Fruit fly (Drosophila melanogaster) whole organism, embryonic: ENCODE measurements around the gene CG15375.
A peak's percentile ranks its signal among the peaks of the same experiment; 100 is the strongest.

Source experiments
- Abd-B ChIP-seq: fragments of 200-800 bp; sonication (Bioruptor generic); optimal IDR thresholded peaks from 2 replicates; lab custom pipeline; 2018; ENCODE audit warnings: missing biosample characterization, mild to moderate bottlenecking, missing genetic modification characterization, moderate library complexity
- Antp ChIP-seq: fragments of 200-800 bp; sonication (Bioruptor generic); optimal IDR thresholded peaks from 3 replicates; lab custom pipeline; 2016; ENCODE audit warnings: missing biosample characterization, missing genetic modification characterization
- Asciz ChIP-seq: fragments of 200-800 bp; sonication (Bioruptor generic); optimal IDR thresholded peaks from 2 replicates; lab custom pipeline; 2017; ENCODE audit warnings: missing biosample characterization, mild to moderate bottlenecking, missing genetic modification characterization, missing genetic modification reagents
- CG10979 ChIP-seq: fragments of 200-800 bp; sonication (Bioruptor generic); optimal IDR thresholded peaks from 2 replicates; lab custom pipeline; 2018; ENCODE audit warnings: missing biosample characterization, mild to moderate bottlenecking, missing genetic modification characterization, moderate library complexity
- CG11504 ChIP-seq: fragments of 200-800 bp; sonication (Bioruptor generic); optimal IDR thresholded peaks from 3 replicates; lab custom pipeline; 2019; ENCODE audit warnings: missing biosample characterization, mild to moderate bottlenecking, missing genetic modification characterization, moderate library complexity
- CG11695 ChIP-seq: fragments of 200-800 bp; sonication (Bioruptor generic); IDR thresholded peaks from 3 replicates; pipeline ENCODE4 v1.3.6; 2022; ENCODE audit warnings: missing biosample characterization, missing genetic modification characterization
- CG12219 ChIP-seq: fragments of 200-800 bp; sonication (Bioruptor generic); optimal IDR thresholded peaks from 3 replicates; lab custom pipeline; 2018; ENCODE audit warnings: missing biosample characterization, mild to moderate bottlenecking, missing genetic modification characterization
- CG13296 ChIP-seq: fragments of 200-800 bp; sonication (Bioruptor generic); optimal IDR thresholded peaks from 3 replicates; lab custom pipeline; 2018; ENCODE audit warnings: missing biosample characterization, mild to moderate bottlenecking, missing genetic modification characterization
- CG14710 ChIP-seq: fragments of 200-800 bp; sonication (Bioruptor generic); optimal IDR thresholded peaks from 3 replicates; lab custom pipeline; 2019; ENCODE audit warnings: missing biosample characterization, mild to moderate bottlenecking, missing genetic modification characterization, moderate library complexity
- CG15696 ChIP-seq: fragments of 200-800 bp; sonication (Bioruptor generic); optimal IDR thresholded peaks from 2 replicates; lab custom pipeline; 2019; ENCODE audit warnings: missing biosample characterization, mild to moderate bottlenecking, missing genetic modification characterization, moderate library complexity
- CG18262 ChIP-seq: fragments of 200-800 bp; optimal IDR thresholded peaks from 3 replicates; lab custom pipeline; 2019; ENCODE audit warnings: missing biosample characterization, mild to moderate bottlenecking, missing genetic modification characterization, moderate library complexity
- CG31224 ChIP-seq: fragments of 200-800 bp; sonication (Bioruptor generic); IDR thresholded peaks from 2 replicates; pipeline ENCODE4 v1.3.6; 2022; ENCODE audit warnings: missing biosample characterization, missing genetic modification characterization
- CG31441 ChIP-seq: fragments of 200-800 bp; sonication (Bioruptor generic); IDR thresholded peaks from 2 replicates; pipeline ENCODE4 v1.3.6; 2022; ENCODE audit warnings: missing biosample characterization, missing genetic modification characterization
- CG3838 ChIP-seq: fragments of 200-800 bp; sonication (Bioruptor generic); optimal IDR thresholded peaks from 3 replicates; lab custom pipeline; 2016; ENCODE audit warnings: missing biosample characterization, missing genetic modification characterization
- CG4360 ChIP-seq: fragments of 200-800 bp; sonication (Bioruptor generic); IDR thresholded peaks from 2 replicates; pipeline ENCODE4 v1.3.6; 2022; ENCODE audit warnings: missing biosample characterization, missing genetic modification characterization
- CG4707 ChIP-seq: fragments of 200-800 bp; sonication (Bioruptor generic); optimal IDR thresholded peaks from 2 replicates; lab custom pipeline; 2018; ENCODE audit warnings: missing biosample characterization, mild to moderate bottlenecking, missing genetic modification characterization, moderate library complexity
- CG6689 ChIP-seq: fragments of 200-800 bp; sonication (Bioruptor generic); IDR thresholded peaks from 2 replicates; pipeline ENCODE4 v1.3.6; 2022; ENCODE audit warnings: missing biosample characterization, missing genetic modification characterization
- CG7786 ChIP-seq: fragments of 200-800 bp; sonication (Bioruptor generic); optimal IDR thresholded peaks from 2 replicates; lab custom pipeline; 2016; ENCODE audit warnings: missing biosample characterization, missing genetic modification characterization
- CG8388 ChIP-seq: fragments of 200-800 bp; sonication (Bioruptor generic); optimal IDR thresholded peaks from 2 replicates; lab custom pipeline; 2019; ENCODE audit warnings: missing biosample characterization, mild to moderate bottlenecking, missing genetic modification characterization, moderate library complexity
- CG9437 ChIP-seq: fragments of 200-800 bp; sonication (Bioruptor generic); optimal IDR thresholded peaks from 2 replicates; lab custom pipeline; 2018; ENCODE audit warnings: missing biosample characterization, mild to moderate bottlenecking, missing genetic modification characterization
- Camta ChIP-seq: fragments of 200-800 bp; sonication (Bioruptor generic); optimal IDR thresholded peaks from 2 replicates; lab custom pipeline; 2016; ENCODE audit warnings: missing biosample characterization, missing genetic modification characterization
- Dll ChIP-seq: fragments of 200-800 bp; sonication (Bioruptor generic); IDR thresholded peaks from 4 replicates; pipeline ENCODE4 v1.3.6; 2022; ENCODE audit warnings: missing biosample characterization, missing genetic modification characterization; ENCODE audit not compliant: partially characterized antibody
- Med ChIP-seq: fragments of 200-800 bp; sonication (Bioruptor generic); peaks from one replicate; lab custom pipeline; 2016; ENCODE audit warnings: missing biosample characterization, missing genetic modification characterization, mild to moderate bottlenecking, inconsistent platforms, moderate library complexity
- Side ChIP-seq: fragments of 200-800 bp; sonication (Bioruptor generic); optimal IDR thresholded peaks from 2 replicates; lab custom pipeline; 2016; ENCODE audit warnings: missing biosample characterization, missing genetic modification characterization
- Ssrp ChIP-seq: fragments of 200-800 bp; sonication (Bioruptor generic); optimal IDR thresholded peaks from 2 replicates; lab custom pipeline; 2018; ENCODE audit warnings: missing biosample characterization, mild to moderate bottlenecking, missing genetic modification characterization, moderate library complexity
- az2 ChIP-seq: fragments of 200-800 bp; sonication (Bioruptor generic); optimal IDR thresholded peaks from 3 replicates; lab custom pipeline; 2016; ENCODE audit warnings: missing biosample characterization, missing genetic modification characterization
- chn ChIP-seq: fragments of 200-800 bp; sonication (Bioruptor generic); optimal IDR thresholded peaks from 2 replicates; lab custom pipeline; 2016; ENCODE audit warnings: missing biosample characterization, missing genetic modification characterization
- ci ChIP-seq: fragments of 200-800 bp; sonication (Bioruptor generic); IDR thresholded peaks from 3 replicates; pipeline ENCODE4 v1.3.6; 2022; ENCODE audit warnings: missing biosample characterization, missing genetic modification characterization
- croc ChIP-seq: fragments of 200-800 bp; sonication (Bioruptor generic); conservative IDR thresholded peaks from 3 replicates; pipeline ENCODE4 v1.3.6; 2022; ENCODE audit warnings: missing biosample characterization, missing genetic modification characterization
- dpn ChIP-seq, 2 experiments: fragments of 200-800 bp; sonication (Bioruptor generic); optimal IDR thresholded peaks; 3 replicates each; lab custom pipeline; 2016; ENCODE audit warnings: missing biosample characterization in 2 of 2, missing genetic modification characterization in 2 of 2
- eyg ChIP-seq: fragments of 200-800 bp; sonication (Bioruptor generic); optimal IDR thresholded peaks from 3 replicates; lab custom pipeline; 2016; ENCODE audit warnings: missing biosample characterization, missing genetic modification characterization
- fd64A ChIP-seq: fragments of 200-800 bp; sonication (Bioruptor generic); optimal IDR thresholded peaks from 3 replicates; lab custom pipeline; 2018; ENCODE audit warnings: missing biosample characterization, mild to moderate bottlenecking, missing genetic modification characterization
- fd96Cb ChIP-seq: fragments of 200-800 bp; sonication (Bioruptor generic); optimal IDR thresholded peaks from 2 replicates; lab custom pipeline; 2018; ENCODE audit warnings: missing biosample characterization, mild to moderate bottlenecking, missing genetic modification characterization, moderate library complexity
- hkb ChIP-seq, 2 experiments: fragments of 200-800 bp in 1 of 2; fragments of >200 bp in 1 of 2; sonication (Bioruptor generic) in 1 of 2; IDR thresholded peaks in 1 of 2; optimal IDR thresholded peaks in 1 of 2; 2 replicates each; pipeline versions ENCODE4 v1.3.6 to Lab custom; 2017 to 2022; ENCODE audit warnings: missing biosample characterization in 1 of 2, missing genetic modification characterization in 1 of 2
- jing ChIP-seq: fragments of 200-800 bp; sonication (Bioruptor generic); optimal IDR thresholded peaks from 2 replicates; lab custom pipeline; 2018; ENCODE audit warnings: missing biosample characterization, mild to moderate bottlenecking, missing genetic modification characterization
- lab ChIP-seq: fragments of 200-800 bp; sonication (Bioruptor generic); optimal IDR thresholded peaks from 3 replicates; lab custom pipeline; 2017; ENCODE audit warnings: missing biosample characterization, missing genetic modification characterization, mild to moderate bottlenecking, moderate library complexity, missing genetic modification reagents
- lola ChIP-seq, 3 experiments: fragments of >200 bp in 2 of 3; fragments of 200-800 bp in 1 of 3; sonication (Bioruptor generic) in 1 of 3; optimal IDR thresholded peaks; 2 replicates each; lab custom pipeline; 2017 to 2019; ENCODE audit warnings: missing biosample characterization in 3 of 3, missing genetic modification characterization in 3 of 3, mild to moderate bottlenecking in 1 of 3, moderate library complexity in 1 of 3
- lov ChIP-seq, 2 experiments: fragments of 200-800 bp in 1 of 2; fragments of >200 bp in 1 of 2; sonication (Bioruptor generic) in 1 of 2; IDR thresholded peaks in 1 of 2; optimal IDR thresholded peaks in 1 of 2; 2 replicates in 1 of 2; 3 replicates in 1 of 2; pipeline versions ENCODE4 v1.3.6 to Lab custom; 2017 to 2022; ENCODE audit warnings: missing biosample characterization in 1 of 2, missing genetic modification characterization in 1 of 2
- nau ChIP-seq: fragments of 200-800 bp; sonication (Bioruptor generic); optimal IDR thresholded peaks from 3 replicates; lab custom pipeline; 2017; ENCODE audit warnings: missing biosample characterization, mild to moderate bottlenecking, missing genetic modification characterization, missing genetic modification reagents
- nerfin-1 ChIP-seq: fragments of 200-800 bp; sonication (Bioruptor generic); optimal IDR thresholded peaks from 3 replicates; lab custom pipeline; 2019; ENCODE audit warnings: missing biosample characterization, mild to moderate bottlenecking, missing genetic modification characterization, moderate library complexity
- org-1 ChIP-seq: fragments of 200-800 bp; sonication (Bioruptor generic); optimal IDR thresholded peaks from 2 replicates; lab custom pipeline; 2017; ENCODE audit warnings: missing biosample characterization, missing genetic modification characterization
- phol ChIP-seq: fragments of 200-800 bp; sonication (Bioruptor generic); optimal IDR thresholded peaks from 3 replicates; lab custom pipeline; 2018; ENCODE audit warnings: missing biosample characterization, mild to moderate bottlenecking, missing genetic modification characterization, moderate library complexity
- pnt ChIP-seq: fragments of 200-800 bp; sonication (Bioruptor generic); optimal IDR thresholded peaks from 3 replicates; lab custom pipeline; 2016; ENCODE audit warnings: missing biosample characterization, missing genetic modification characterization
- prd ChIP-seq, 3 experiments: fragments of >200 bp in 2 of 3; fragments of 200-800 bp in 1 of 3; sonication (Bioruptor generic) in 1 of 3; optimal IDR thresholded peaks in 2 of 3; IDR thresholded peaks in 1 of 3; 2 replicates in 2 of 3; 3 replicates in 1 of 3; pipeline versions ENCODE4 v1.3.6 to Lab custom; 2017 to 2022; ENCODE audit warnings: missing biosample characterization in 1 of 3, missing genetic modification characterization in 1 of 3
- row ChIP-seq: fragments of 200-800 bp; sonication (Bioruptor generic); IDR thresholded peaks from 3 replicates; pipeline ENCODE4 v1.3.6; 2022; ENCODE audit warnings: missing biosample characterization, missing genetic modification characterization
- sens ChIP-seq: fragments of 200-800 bp; sonication (Bioruptor generic); peaks from one replicate; lab custom pipeline; 2016; ENCODE audit warnings: missing biosample characterization, missing genetic modification characterization
- sens-2 ChIP-seq: fragments of 200-800 bp; sonication (Bioruptor generic); IDR thresholded peaks from 2 replicates; pipeline ENCODE4 v1.3.6; 2022; ENCODE audit warnings: missing biosample characterization, missing genetic modification characterization
- zfh1 ChIP-seq: fragments of 200-800 bp; sonication (Bioruptor generic); IDR thresholded peaks from 3 replicates; pipeline ENCODE4 v1.3.6; 2022; ENCODE audit warnings: missing biosample characterization, missing genetic modification characterization

The CG15375 gene

dm6 chrX:4106756-4107155, 5.6 kb downstream of the CG15375 start (continued):
- TF ChIP-seq CG18262 (tag; lab: Kevin White, UChicago) (peak; percentile 63), CG31441 (peak; percentile 34; the same call in 1 of the 2 replicates), row (GFP tag; lab: Robert Waterston, UW) (peak; percentile 41; the same call in 2 of the 3 replicates), az2 (GFP tag; lab: Kevin White, UChicago) (peak; percentile 22), CG15696 (tag; lab: Kevin White, UChicago) (peak; percentile 24), CG31224 (GFP tag; lab: Robert Waterston, UW) (no peak), Abd-B (GFP tag; lab: Kevin White, UChicago) (peak; percentile 5), CG7786 (GFP tag; lab: Kevin White, UChicago) (peak; percentile 42), fd96Cb (tag; lab: Kevin White, UChicago) (peak; percentile 10), lov (optimal IDR thresholded peaks at IDR 0.05; lab: Kevin White, UChicago) (no peak), lov (GFP tag; IDR thresholded peaks at IDR 0.05; lab: Robert Waterston, UW) (0 out of 3 replicates have a peak, but pooled peaks have one; percentile 39), fd64A (GFP tag; lab: Kevin White, UChicago) (no peak), CG6689 (GFP tag; lab: Robert Waterston, UW) (peak; percentile 52), CG11695 (GFP tag; lab: Robert Waterston, UW) (peak; percentile 46; the same call in 1 of the 3 replicates), CG13296 (GFP tag; lab: Kevin White, UChicago) (no peak), pnt (GFP tag; lab: Kevin White, UChicago) (peak; percentile 4), nau (GFP tag; lab: Kevin White, UChicago) (no peak), lab (GFP tag; lab: Kevin White, UChicago) (peak; percentile 36), dpn (GFP tag; optimal IDR thresholded peaks at IDR 0.05; lab: Kevin White, UChicago) (peak; percentile 3 to 5), chn (GFP tag; lab: Kevin White, UChicago) (peak; percentile 27), sens (GFP tag; lab: Kevin White, UChicago) (peak; percentile 89), CG4360 (GFP tag; lab: Robert Waterston, UW) (0 out of 2 replicates have a peak, but pooled peaks have one; percentile 13), jing (GFP tag; lab: Kevin White, UChicago) (no peak), Side (GFP tag; lab: Kevin White, UChicago) (no peak), CG11504 (tag; lab: Kevin White, UChicago) (peak; percentile 51), lola (GFP tag; optimal IDR thresholded peaks at IDR 0.05; lab: Kevin White, UChicago) (peak in 1 of 3 experiments; percentile 45), CG3838 (no peak), Med (peak; percentile 82), CG14710 (tag; lab: Kevin White, UChicago) (peak; percentile 43), org-1 (GFP tag; lab: Kevin White, UChicago) (peak; percentile 50), zfh1 (GFP tag; lab: Robert Waterston, UW) (0 out of 3 replicates have a peak, but pooled peaks have one; percentile 10), phol (tag; lab: Kevin White, UChicago) (peak; percentile 56), eyg (GFP tag; lab: Kevin White, UChicago) (no peak), CG4707 (GFP tag; lab: Kevin White, UChicago) (peak; percentile 4), Dll (GFP tag; lab: Robert Waterston, UW) (no peak), CG12219 (GFP tag; lab: Kevin White, UChicago) (no peak), CG9437 (GFP tag; lab: Kevin White, UChicago) (peak; percentile 6), Camta (no peak), Antp (GFP tag; lab: Kevin White, UChicago) (peak; percentile 26), hkb (optimal IDR thresholded peaks at IDR 0.05; lab: Kevin White, UChicago) (no peak), hkb (GFP tag; IDR thresholded peaks at IDR 0.05; lab: Robert Waterston, UW) (peak; percentile 36; the same call in 1 of the 2 replicates), CG8388 (peak; percentile 26), Asciz (GFP tag; lab: Kevin White, UChicago) (peak; percentile 21), Ssrp (tag; lab: Kevin White, UChicago) (peak; percentile 41), nerfin-1 (peak; percentile 13), croc (GFP tag; lab: Robert Waterston, UW) (peak; percentile 30; the same call in 2 of the 3 replicates), prd (optimal IDR thresholded peaks at IDR 0.05; lab: Kevin White, UChicago) (no peak), prd (GFP tag; IDR thresholded peaks at IDR 0.05; lab: Robert Waterston, UW) (peak; percentile 33; the same call in 1 of the 3 replicates), ci (GFP tag; lab: Robert Waterston, UW) (0 out of 3 replicates have a peak, but pooled peaks have one; percentile 12), CG10979 (peak; percentile 60), sens-2 (no peak)
